Fruit fly (Drosophila melanogaster): Measurements from ENCODE around the gene Sytalpha.

Sytalpha gene

DNA sequence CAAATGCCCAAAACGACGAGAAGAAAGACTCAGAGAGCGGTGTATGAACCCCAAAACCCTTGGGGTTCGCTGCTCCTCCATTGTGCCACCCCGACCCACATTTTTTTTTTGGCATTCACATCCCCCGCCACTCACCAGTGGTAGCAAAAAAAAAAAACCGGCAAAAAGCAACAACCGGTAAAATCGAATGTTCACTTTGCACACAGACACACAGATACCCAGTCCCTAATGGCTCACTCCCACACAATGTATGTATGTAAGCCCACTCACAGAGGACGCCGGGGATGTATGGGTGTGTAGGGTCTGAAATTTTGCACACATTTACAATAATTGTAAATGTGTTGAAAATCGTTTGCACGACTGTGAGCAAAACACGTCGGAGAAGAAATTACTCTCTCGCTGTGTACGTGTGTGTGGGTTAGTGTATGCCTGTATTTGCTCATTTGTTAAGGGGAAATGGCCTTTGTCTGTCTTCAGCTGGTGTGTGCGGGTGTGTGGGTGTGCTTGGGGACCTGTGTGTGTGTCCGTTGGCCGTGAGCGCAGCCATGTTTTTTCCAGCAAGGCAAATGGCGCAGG, 17.6 kb upstream of the Sytalpha start (continued):
- TF ChIP-seq Dbx (GFP tag; IDR thresholded peaks at IDR 0.05) (0 out of 3 replicates have a peak, but pooled peaks have one; percentile 32), unpg (GFP tag; optimal IDR thresholded peaks at IDR 0.05) (no peak), Mes4 (GFP tag; optimal IDR thresholded peaks at IDR 0.05) (no peak), odd (GFP tag; optimal IDR thresholded peaks at IDR 0.05) (no peak), ci (GFP tag; IDR thresholded peaks at IDR 0.05) (0 out of 3 replicates have a peak, but pooled peaks have one; percentile 8), ab (GFP tag; optimal IDR thresholded peaks at IDR 0.05) (no peak), CG7839 (tag; optimal IDR thresholded peaks at IDR 0.05) (no peak), BEAF-32 (GFP tag; optimal IDR thresholded peaks at IDR 0.05) (no peak), shn (GFP tag; optimal IDR thresholded peaks at IDR 0.05) (no peak), ewg (GFP tag; optimal IDR thresholded peaks at IDR 0.05) (peak; percentile 78), CG3995 (GFP tag; optimal IDR thresholded peaks at IDR 0.05) (no peak), Lim3 (GFP tag; IDR thresholded peaks at IDR 0.05) (no peak), cg (GFP tag; optimal IDR thresholded peaks at IDR 0.05) (peak; percentile 66), tap (tag; optimal IDR thresholded peaks at IDR 0.05) (no peak), HLHmδ (GFP tag; optimal IDR thresholded peaks at IDR 0.05) (no peak), ind (GFP tag; optimal IDR thresholded peaks at IDR 0.05) (no peak), Usf (GFP tag; optimal IDR thresholded peaks at IDR 0.05) (no peak), kni (GFP tag; optimal IDR thresholded peaks at IDR 0.05) (no peak), hb (GFP tag; IDR thresholded peaks at IDR 0.05; ENCODE audit: partially characterized antibody) (no peak), CG12236 (GFP tag; optimal IDR thresholded peaks at IDR 0.05) (no peak), CG8359 (GFP tag; optimal IDR thresholded peaks at IDR 0.05; ENCODE audit: borderline replicate concordance) (no peak), CG2129 (GFP tag; IDR thresholded peaks at IDR 0.05; ENCODE audit: partially characterized antibody) (no peak), CG10543 (GFP tag; optimal IDR thresholded peaks at IDR 0.05) (no peak), CoRest (tag; optimal IDR thresholded peaks at IDR 0.05) (no peak), Hand (GFP tag; optimal IDR thresholded peaks at IDR 0.05) (no peak), CG9727 (GFP tag; optimal IDR thresholded peaks at IDR 0.05) (no peak), ERR (GFP tag; optimal IDR thresholded peaks at IDR 0.05) (no peak), Fer2 (tag; optimal IDR thresholded peaks at IDR 0.05) (no peak), CG15514 (GFP tag; optimal IDR thresholded peaks at IDR 0.05) (no peak), Med (GFP tag) (peak; percentile 70), abd-A (tag; optimal IDR thresholded peaks at IDR 0.05) (peak; percentile 98), Camta (GFP tag; optimal IDR thresholded peaks at IDR 0.05) (no peak), Trl (optimal IDR thresholded peaks at IDR 0.05) (peak in 1 of 2 experiments; percentile 18), Trl (GFP tag; optimal IDR thresholded peaks at IDR 0.05) (no peak), Elba2 (GFP tag; optimal IDR thresholded peaks at IDR 0.05) (no peak), CG18599 (GFP tag; optimal IDR thresholded peaks at IDR 0.05) (no peak), Sry-β (GFP tag; optimal IDR thresholded peaks at IDR 0.05) (no peak), CG12155 (GFP tag; optimal IDR thresholded peaks at IDR 0.05) (no peak), CG42726 (GFP tag; IDR thresholded peaks at IDR 0.05; ENCODE audit: partially characterized antibody) (no peak), Deaf1 (tag; optimal IDR thresholded peaks at IDR 0.05) (no peak), nmo (GFP tag; optimal IDR thresholded peaks at IDR 0.05) (no peak), Drgx (GFP tag; IDR thresholded peaks at IDR 0.05) (no peak), scrt (GFP tag; optimal IDR thresholded peaks at IDR 0.05) (peak; percentile 73), Dip3 (GFP tag; optimal IDR thresholded peaks at IDR 0.05) (no peak), CG13894 (tag; optimal IDR thresholded peaks at IDR 0.05) (peak; percentile 34), CG10979 (tag; optimal IDR thresholded peaks at IDR 0.05) (no peak), CG32532 (GFP tag; IDR thresholded peaks at IDR 0.05) (no peak), Fer3 (tag; optimal IDR thresholded peaks at IDR 0.05) (no peak), CG11696 (GFP tag; IDR thresholded peaks at IDR 0.05) (no peak), CG6854 (GFP tag; optimal IDR thresholded peaks at IDR 0.05) (no peak)

Measured in whole organism, embryonic.